Worm (Caenorhabditis elegans): ENCODE measurements around the gene try-13.

The try-13 gene

DNA sequence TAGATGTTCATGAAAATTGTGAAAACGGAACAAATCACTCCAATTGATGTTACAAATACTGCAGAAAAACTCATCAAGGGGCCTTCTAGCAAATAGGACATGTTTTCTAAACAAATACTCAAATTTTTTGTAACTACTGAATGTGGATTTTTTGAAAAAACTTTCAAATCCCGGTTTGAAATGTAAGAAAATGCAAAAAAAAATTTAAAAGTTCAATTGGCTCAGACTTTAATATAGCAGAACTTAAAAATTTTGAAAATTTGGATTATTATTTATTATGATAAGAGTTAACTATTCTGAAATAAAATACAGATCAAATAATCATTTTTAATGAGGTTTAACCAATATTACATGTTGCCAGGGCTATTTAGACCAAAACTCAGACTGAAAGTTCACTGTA, 50.4 kb downstream of the try-13 start, which contains the start of gene srbc-9:
TSS of gene srbc-9 (minus strand) at position 101 of the 400 bp plus-strand sequence.
- no peak for TF ChIP-seq F49E8.2 (tag; optimal IDR thresholded peaks at IDR 0.05; ENCODE audit: insufficient read depth)
- no peak for TF ChIP-seq atf-7 (tag; optimal IDR thresholded peaks at IDR 0.05)
- no peak for TF ChIP-seq attf-6 (GFP tag; IDR thresholded peaks at IDR 0.05)
- no peak for TF ChIP-seq nhr-120 (GFP tag; IDR thresholded peaks at IDR 0.05)
- no peak for TF ChIP-seq Y79H2A.3 (GFP tag; conservative IDR thresholded peaks at IDR 0.05)
